Fruit fly (Drosophila melanogaster) whole organism, pupa: Measurements from ENCODE around the gene CG1074.

ENCODE experiments used
- CG34367 ChIP-seq: fragments of 200-800 bp; sonication (Bioruptor generic); optimal IDR thresholded peaks from 2 replicates; lab custom pipeline; 2018; ENCODE audit warnings: missing biosample characterization, mild to moderate bottlenecking, missing genetic modification characterization
- gl ChIP-seq: fragments of 200-800 bp; sonication (Bioruptor generic); optimal IDR thresholded peaks from 2 replicates; lab custom pipeline; 2018; ENCODE audit warnings: missing biosample characterization, mild to moderate bottlenecking, missing genetic modification characterization
- rn ChIP-seq: fragments of 200-800 bp; sonication (Bioruptor generic); IDR thresholded peaks from 2 replicates; pipeline ENCODE4 v1.3.6; 2022; ENCODE audit warnings: missing biosample characterization, missing genetic modification characterization

dm6 chr3R:4433441-4434077 lies at the start of gene CG1074, which contains the start of gene eIF3a:
- TF ChIP-seq rn (GFP tag; lab: Robert Waterston, UW) = no peak
- peak; percentile 33 for TF ChIP-seq gl (tag; lab: Kevin White, UChicago)
- TF ChIP-seq CG34367 (tag; lab: Kevin White, UChicago) = no peak
